Worm (Caenorhabditis elegans): Measurements from ENCODE around the gene ipla-3.

ipla-3 gene

ce11 chrV:20749098-20749497 lies 20.0 kb upstream of the ipla-3 start:
- TF ChIP-seq nhr-28 (tag; optimal IDR thresholded peaks at IDR 0.05) = peak; percentile 6
- TF ChIP-seq pha-4 (GFP tag; IDR thresholded peaks at IDR 0.05) = no peak
- TF ChIP-seq pha-4 (tag; optimal IDR thresholded peaks at IDR 0.05) = peak; percentile 100
- TF ChIP-seq gei-8 (GFP tag; optimal IDR thresholded peaks at IDR 0.05) = no peak
- no peak for TF ChIP-seq dmd-8 (GFP tag; IDR thresholded peaks at IDR 0.05)
- no peak for TF ChIP-seq F37D6.2 (tag; optimal IDR thresholded peaks at IDR 0.05)

- TF ChIP-seq jun-1 (tag; optimal IDR thresholded peaks at IDR 0.05) (no peak), pha-4 (GFP tag; IDR thresholded peaks at IDR 0.05) (no peak), pha-4 (tag; optimal IDR thresholded peaks at IDR 0.05) (peak; percentile 57), nhr-48 (tag; optimal IDR thresholded peaks at IDR 0.05) (no peak)
Measured at ce11 chrV:20747964-20748363, 18.9 kb upstream of the ipla-3 start.

ce11 chrV:20746805-20747204 lies 17.7 kb upstream of the ipla-3 start:
- TF ChIP-seq tag-97 (GFP tag; IDR thresholded peaks at IDR 0.05) = no peak
- no peak for TF ChIP-seq sdz-12 (GFP tag; optimal IDR thresholded peaks at IDR 0.05)
- TF ChIP-seq Y75B8A.6 (GFP tag; IDR thresholded peaks at IDR 0.05) = no peak
- no peak for TF ChIP-seq nhr-41 (GFP tag; IDR thresholded peaks at IDR 0.05)
- no peak for TF ChIP-seq F26F4.8 (GFP tag; conservative IDR thresholded peaks at IDR 0.05)
- no peak for TF ChIP-seq Y48G9A.11 (GFP tag; IDR thresholded peaks at IDR 0.05)
- TF ChIP-seq ces-1 (GFP tag; optimal IDR thresholded peaks at IDR 0.05) = no peak
- TF ChIP-seq spr-1 (tag; optimal IDR thresholded peaks at IDR 0.05) = no peak
- TF ChIP-seq snpc-1.2 (GFP tag; IDR thresholded peaks at IDR 0.05) = no peak
- TF ChIP-seq hlh-30 (tag; optimal IDR thresholded peaks at IDR 0.05; ENCODE audit: insufficient read depth) = no peak
- TF ChIP-seq ceh-20 (GFP tag; IDR thresholded peaks at IDR 0.05) = no peak
- TF ChIP-seq duxl-1 (tag; optimal IDR thresholded peaks at IDR 0.05; ENCODE audit: poor library complexity) = no peak
- TF ChIP-seq nhr-25 (tag; optimal IDR thresholded peaks at IDR 0.05; ENCODE audit: borderline replicate concordance, insufficient read depth) = no peak
- TF ChIP-seq nhr-28 (tag; optimal IDR thresholded peaks at IDR 0.05) = no peak
- no peak for TF ChIP-seq R02D3.7 (tag; optimal IDR thresholded peaks at IDR 0.05)
- TF ChIP-seq unc-39 (tag; optimal IDR thresholded peaks at IDR 0.05) = no peak
- no peak for TF ChIP-seq hlh-11 (tag; optimal IDR thresholded peaks at IDR 0.05)
- no peak for TF ChIP-seq daf-8 (GFP tag; IDR thresholded peaks at IDR 0.05)
- TF ChIP-seq mdl-1 (tag; optimal IDR thresholded peaks at IDR 0.05) = no peak
- TF ChIP-seq aha-1 (tag) = no peak

ce11 chrV:20745278-20745677 lies 16.2 kb upstream of the ipla-3 start:
- TF ChIP-seq pha-4 (GFP tag; IDR thresholded peaks at IDR 0.05) (no peak), pha-4 (tag; optimal IDR thresholded peaks at IDR 0.05) (peak; percentile 88), lim-7 (GFP tag; IDR thresholded peaks at IDR 0.05) (no peak), nhr-6 (tag; optimal IDR thresholded peaks at IDR 0.05) (peak; percentile 9)

DNA sequence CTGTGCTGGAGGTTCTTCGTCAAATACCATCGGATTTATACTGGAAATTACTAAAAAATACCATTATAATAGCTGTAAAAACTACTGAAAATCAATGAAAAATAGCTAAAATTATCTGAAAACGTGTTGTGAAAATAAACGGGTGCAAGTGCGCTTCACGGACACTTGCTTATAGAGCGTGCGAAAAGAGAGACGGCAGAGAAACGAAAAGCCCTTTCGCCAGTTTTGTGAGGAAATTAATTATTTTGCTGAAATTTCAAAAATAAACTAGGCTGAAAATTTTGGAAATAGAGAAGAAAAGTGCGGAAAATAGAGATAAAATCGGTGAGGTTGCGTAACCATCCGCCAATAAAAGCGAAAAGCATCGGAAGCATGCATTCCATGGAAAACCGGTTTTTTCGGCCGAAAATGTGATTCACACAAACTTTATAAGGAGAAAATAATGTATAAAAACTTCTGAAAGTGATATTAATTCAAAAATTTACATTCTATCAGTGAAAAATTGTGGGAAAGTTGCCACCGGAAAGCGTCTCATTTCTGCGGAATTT lies 15.3 kb upstream of the ipla-3 start, which contains the start of gene dnj-25:
Gene dnj-25 (minus strand): TSS at position 57 of the 548 bp plus-strand sequence.
- no peak for TF ChIP-seq rbr-2 (tag; optimal IDR thresholded peaks at IDR 0.05)
- TF ChIP-seq daf-8 (GFP tag; IDR thresholded peaks at IDR 0.05) = no peak
- peak; percentile 77 for TF ChIP-seq lin-38 (GFP tag; IDR thresholded peaks at IDR 0.05)
- TF ChIP-seq jun-1 (tag; optimal IDR thresholded peaks at IDR 0.05) = no peak
- TF ChIP-seq ZK546.5 (tag; optimal IDR thresholded peaks at IDR 0.05) = no peak
- TF ChIP-seq aha-1 (tag) = no peak
- TF ChIP-seq zag-1 (tag; optimal IDR thresholded peaks at IDR 0.05) = no peak
- no peak for TF ChIP-seq ceh-82 (tag; optimal IDR thresholded peaks at IDR 0.05)
- no peak for TF ChIP-seq lsy-2 (tag; optimal IDR thresholded peaks at IDR 0.05)
- peak; percentile 21 for TF ChIP-seq mes-2 (tag; optimal IDR thresholded peaks at IDR 0.05; ENCODE audit: poor library complexity, severe bottlenecking)
- TF ChIP-seq nhr-42 (GFP tag; IDR thresholded peaks at IDR 0.05) = no peak
- TF ChIP-seq D1046.2 (GFP tag; IDR thresholded peaks at IDR 0.05) = no peak
- TF ChIP-seq lin-29 (GFP tag; IDR thresholded peaks at IDR 0.05) = no peak
- no peak for TF ChIP-seq F44E2.7 (GFP tag; IDR thresholded peaks at IDR 0.05)
- 0 out of 2 replicates have a peak, but pooled peaks have one; percentile 13 for TF ChIP-seq hmg-1.1 (GFP tag; IDR thresholded peaks at IDR 0.05)
